Fruit fly (Drosophila melanogaster): ENCODE data around the gene CG12170.

Gene CG12170

dm6 chr3R:5653887-5654286 lies 16.9 kb downstream of the CG12170 start (continued):
- TF ChIP-seq CG10543 (GFP tag; optimal IDR thresholded peaks at IDR 0.05) = peak; percentile 33
- peak; percentile 14; the same call in 1 of the 3 replicates for TF ChIP-seq Dbx (GFP tag; IDR thresholded peaks at IDR 0.05)
- TF ChIP-seq CG13296 (GFP tag; optimal IDR thresholded peaks at IDR 0.05) = peak; percentile 13
- no peak for TF ChIP-seq CG12391 (tag; optimal IDR thresholded peaks at IDR 0.05)
- no peak for TF ChIP-seq H15 (GFP tag; IDR thresholded peaks at IDR 0.05)
- TF ChIP-seq fd96Cb (tag; optimal IDR thresholded peaks at IDR 0.05) = no peak
- peak; percentile 99 for TF ChIP-seq mirr (GFP tag; optimal IDR thresholded peaks at IDR 0.05)
- peak; percentile 16 for TF ChIP-seq Fer1 (GFP tag; optimal IDR thresholded peaks at IDR 0.05)
- TF ChIP-seq HmgZ (tag; optimal IDR thresholded peaks at IDR 0.05) = peak; percentile 19
- no peak for TF ChIP-seq lilli (GFP tag; optimal IDR thresholded peaks at IDR 0.05)
- TF ChIP-seq tio (GFP tag; optimal IDR thresholded peaks at IDR 0.05) = no peak
- TF ChIP-seq hkb (optimal IDR thresholded peaks at IDR 0.05) = no peak
- peak; percentile 20 for TF ChIP-seq hkb (GFP tag; IDR thresholded peaks at IDR 0.05)
- TF ChIP-seq CG4617 (GFP tag; optimal IDR thresholded peaks at IDR 0.05; ENCODE audit: borderline replicate concordance) = no peak
- TF ChIP-seq nom (GFP tag; optimal IDR thresholded peaks at IDR 0.05) = no peak
- peak; percentile 3 for TF ChIP-seq CG8388 (GFP tag; optimal IDR thresholded peaks at IDR 0.05)
- TF ChIP-seq CG34376 (GFP tag; optimal IDR thresholded peaks at IDR 0.05) = peak; percentile 96
- peak; percentile 33 for TF ChIP-seq odd (GFP tag; optimal IDR thresholded peaks at IDR 0.05)
- peak; percentile 21; the same call in 1 of the 2 replicates for TF ChIP-seq crol (GFP tag; IDR thresholded peaks at IDR 0.05)
- peak; percentile 9; the same call in 1 of the 2 replicates for TF ChIP-seq E2f2 (GFP tag; IDR thresholded peaks at IDR 0.05)
- no peak for TF ChIP-seq Hey (tag; optimal IDR thresholded peaks at IDR 0.05)

- TF ChIP-seq crol (GFP tag; IDR thresholded peaks at IDR 0.05) (peak; percentile 59; the same call in 1 of the 2 replicates), CG7372 (GFP tag; IDR thresholded peaks at IDR 0.05) (peak; percentile 95), ewg (GFP tag; optimal IDR thresholded peaks at IDR 0.05) (peak; percentile 80), tap (tag; optimal IDR thresholded peaks at IDR 0.05) (peak; percentile 62), ken (GFP tag; IDR thresholded peaks at IDR 0.05) (peak; percentile 94), btn (GFP tag; optimal IDR thresholded peaks at IDR 0.05) (peak; percentile 71), CG9437 (GFP tag; optimal IDR thresholded peaks at IDR 0.05) (peak; percentile 75), Atf-2 (GFP tag; optimal IDR thresholded peaks at IDR 0.05) (peak; percentile 92), CG12744 (GFP tag; optimal IDR thresholded peaks at IDR 0.05) (peak; percentile 86), CG17186 (GFP tag; optimal IDR thresholded peaks at IDR 0.05) (peak; percentile 82), salm (tag; optimal IDR thresholded peaks at IDR 0.05) (peak; percentile 76), Six4 (GFP tag; optimal IDR thresholded peaks at IDR 0.05) (peak; percentile 85), CG6765 (GFP tag; optimal IDR thresholded peaks at IDR 0.05) (peak; percentile 64), CG1647 (GFP tag; optimal IDR thresholded peaks at IDR 0.05) (peak; percentile 89), Dip2 (GFP tag; IDR thresholded peaks at IDR 0.05) (no peak), Ravus (GFP tag; IDR thresholded peaks at IDR 0.05) (peak; percentile 71), mam (GFP tag; optimal IDR thresholded peaks at IDR 0.05) (peak; percentile 96), D19A (tag; optimal IDR thresholded peaks at IDR 0.05) (peak; percentile 81), Abd-B (GFP tag; optimal IDR thresholded peaks at IDR 0.05) (peak; percentile 97), CG8478 (optimal IDR thresholded peaks at IDR 0.05) (no peak), en (GFP tag; optimal IDR thresholded peaks at IDR 0.05) (peak; percentile 74), ttk (GFP tag; IDR thresholded peaks at IDR 0.05) (peak; percentile 89), HLH3B (GFP tag; IDR thresholded peaks at IDR 0.05) (peak; percentile 91), gsb-n (tag; optimal IDR thresholded peaks at IDR 0.05) (no peak), trem (tag; optimal IDR thresholded peaks at IDR 0.05) (peak; percentile 90), sug (tag; optimal IDR thresholded peaks at IDR 0.05) (peak; percentile 95), TFAM (GFP tag; optimal IDR thresholded peaks at IDR 0.05) (peak; percentile 62), grau (tag; optimal IDR thresholded peaks at IDR 0.05) (peak; percentile 93), CG8765 (GFP tag; IDR thresholded peaks at IDR 0.05) (peak; percentile 92), sens (GFP tag) (peak; percentile 99), CG6689 (GFP tag; IDR thresholded peaks at IDR 0.05) (peak; percentile 93), CG4360 (GFP tag; IDR thresholded peaks at IDR 0.05) (0 out of 2 replicates have a peak, but pooled peaks have one; percentile 42)
Measured at dm6 chr3R:5654692-5655181, 17.7 kb downstream of the CG12170 start, which contains the start of the genes elm and MED27. Gene elm (minus strand): TSS chr3R:5654861. Gene MED27 (plus strand): TSS chr3R:5655139.
